Fruit fly (Drosophila melanogaster) whole organism, embryonic: ENCODE data around the gene CG11768.

ENCODE experiments used
- Atf6 ChIP-seq: fragments of 200-800 bp; sonication (Bioruptor generic); IDR thresholded peaks from 2 replicates; pipeline ENCODE4 v1.3.6; 2022; ENCODE audit warnings: missing biosample characterization, missing genetic modification characterization
- B-H1 ChIP-seq: fragments of 200-800 bp; sonication (Bioruptor generic); IDR thresholded peaks from 3 replicates; pipeline ENCODE4 v1.3.6; 2022; ENCODE audit warnings: missing biosample characterization, missing genetic modification characterization
- Blimp-1 ChIP-seq: fragments of 200-800 bp; sonication (Bioruptor generic); optimal IDR thresholded peaks from 3 replicates; lab custom pipeline; 2018; ENCODE audit warnings: missing biosample characterization, missing genetic modification characterization, mild to moderate bottlenecking, moderate library complexity, missing genetic modification reagents
- CG11504 ChIP-seq: fragments of 200-800 bp; sonication (Bioruptor generic); optimal IDR thresholded peaks from 3 replicates; lab custom pipeline; 2019; ENCODE audit warnings: missing biosample characterization, mild to moderate bottlenecking, missing genetic modification characterization, moderate library complexity
- CG12155 ChIP-seq: fragments of 200-800 bp; sonication (Bioruptor generic); optimal IDR thresholded peaks from 3 replicates; lab custom pipeline; 2016; ENCODE audit warnings: missing biosample characterization, missing genetic modification characterization
- CG17829 ChIP-seq: fragments of 200-800 bp; optimal IDR thresholded peaks from 2 replicates; lab custom pipeline; 2019; ENCODE audit warnings: missing biosample characterization, mild to moderate bottlenecking, missing genetic modification characterization, moderate library complexity
- CG18011 ChIP-seq: fragments of 200-800 bp; sonication (Bioruptor generic); optimal IDR thresholded peaks from 2 replicates; lab custom pipeline; 2017; ENCODE audit warnings: missing biosample characterization, missing genetic modification characterization, mild to moderate bottlenecking, moderate library complexity, missing genotype
- CG18262 ChIP-seq: fragments of 200-800 bp; optimal IDR thresholded peaks from 3 replicates; lab custom pipeline; 2019; ENCODE audit warnings: missing biosample characterization, mild to moderate bottlenecking, missing genetic modification characterization, moderate library complexity
- CG2116 ChIP-seq: fragments of 200-800 bp; sonication (Bioruptor generic); optimal IDR thresholded peaks from 3 replicates; lab custom pipeline; 2018; ENCODE audit warnings: missing biosample characterization, mild to moderate bottlenecking, missing genetic modification characterization
- CG2199 ChIP-seq: fragments of 200-800 bp; sonication (Bioruptor generic); IDR thresholded peaks from 3 replicates; pipeline ENCODE4 v1.3.6; 2022; ENCODE audit warnings: missing biosample characterization, missing genetic modification characterization
- CG2875 ChIP-seq: fragments of 200-800 bp; sonication (Bioruptor generic); optimal IDR thresholded peaks from 2 replicates; lab custom pipeline; 2017; ENCODE audit warnings: missing biosample characterization, mild to moderate bottlenecking, missing genetic modification characterization, missing genetic modification reagents
- CG3065 ChIP-seq: fragments of 200-800 bp; sonication (Bioruptor generic); optimal IDR thresholded peaks from 2 replicates; lab custom pipeline; 2016; ENCODE audit warnings: missing biosample characterization, missing genetic modification characterization
- CG31388 ChIP-seq: fragments of 200-800 bp; sonication (Bioruptor generic); optimal IDR thresholded peaks from 2 replicates; lab custom pipeline; 2016; ENCODE audit warnings: missing biosample characterization, missing genetic modification characterization
- CG31441 ChIP-seq: fragments of 200-800 bp; sonication (Bioruptor generic); IDR thresholded peaks from 2 replicates; pipeline ENCODE4 v1.3.6; 2022; ENCODE audit warnings: missing biosample characterization, missing genetic modification characterization
- CG4282 ChIP-seq: fragments of 200-800 bp; sonication (Bioruptor generic); optimal IDR thresholded peaks from 2 replicates; lab custom pipeline; 2016; ENCODE audit warnings: missing biosample characterization, missing genetic modification characterization
- CG6272 ChIP-seq: fragments of 200-800 bp; sonication (Bioruptor generic); IDR thresholded peaks from 2 replicates; pipeline ENCODE4 v1.3.6; 2022; ENCODE audit warnings: missing biosample characterization, missing genetic modification characterization
- CG7963 ChIP-seq: fragments of 200-800 bp; sonication (Bioruptor generic); IDR thresholded peaks from 3 replicates; pipeline ENCODE4 v1.3.6; 2022; ENCODE audit warnings: missing biosample characterization, missing genetic modification characterization; ENCODE audit not compliant: partially characterized antibody
- CG8478 ChIP-seq: fragments of >200 bp; optimal IDR thresholded peaks from 2 replicates; lab custom pipeline; 2018
- CTCF ChIP-seq: fragments of 200-800 bp; sonication (Bioruptor generic); optimal IDR thresholded peaks from 2 replicates; lab custom pipeline; 2017; ENCODE audit warnings: missing biosample characterization, mild to moderate bottlenecking, missing genetic modification characterization, moderate library complexity
- Eip74EF ChIP-seq, 2 experiments: fragments of 200-800 bp in 1 of 2; fragments of >200 bp in 1 of 2; sonication (Bioruptor generic) in 1 of 2; optimal IDR thresholded peaks; 2 replicates each; lab custom pipeline; 2017 to 2019; ENCODE audit warnings: missing biosample characterization in 2 of 2, missing genetic modification characterization in 2 of 2, mild to moderate bottlenecking in 1 of 2, moderate library complexity in 1 of 2
- Fer2 ChIP-seq: fragments of 200-800 bp; sonication (Bioruptor generic); optimal IDR thresholded peaks from 2 replicates; lab custom pipeline; 2018; ENCODE audit warnings: missing biosample characterization, mild to moderate bottlenecking, missing genetic modification characterization, moderate library complexity
- HLH4C ChIP-seq: fragments of 200-800 bp; sonication (Bioruptor generic); IDR thresholded peaks from 3 replicates; pipeline ENCODE4 v1.3.6; 2022; ENCODE audit warnings: missing biosample characterization, missing genetic modification characterization; ENCODE audit not compliant: partially characterized antibody
- Hr3 ChIP-seq: fragments of 200-800 bp; sonication (Bioruptor generic); optimal IDR thresholded peaks from 3 replicates; lab custom pipeline; 2016; ENCODE audit warnings: missing biosample characterization, missing genetic modification characterization
- Hsf ChIP-seq: fragments of 200-800 bp; sonication (Bioruptor generic); optimal IDR thresholded peaks from 3 replicates; lab custom pipeline; 2016; ENCODE audit warnings: missing biosample characterization, missing genetic modification characterization
- Med ChIP-seq: fragments of 200-800 bp; sonication (Bioruptor generic); peaks from one replicate; lab custom pipeline; 2016; ENCODE audit warnings: missing biosample characterization, missing genetic modification characterization, mild to moderate bottlenecking, inconsistent platforms, moderate library complexity
- Myb ChIP-seq: fragments of 200-800 bp; sonication (Bioruptor generic); optimal IDR thresholded peaks from 2 replicates; lab custom pipeline; 2016; ENCODE audit warnings: missing biosample characterization, missing genetic modification characterization
- Nf-YB ChIP-seq: fragments of 200-800 bp; sonication (Bioruptor generic); optimal IDR thresholded peaks from 3 replicates; lab custom pipeline; 2019; ENCODE audit warnings: missing biosample characterization, mild to moderate bottlenecking, missing genetic modification characterization, moderate library complexity
- Oaz ChIP-seq: fragments of 200-800 bp; sonication (Bioruptor generic); IDR thresholded peaks from 2 replicates; pipeline ENCODE4 v1.3.6; 2022; ENCODE audit warnings: missing biosample characterization, missing genetic modification characterization
- Pdp1 ChIP-seq, 2 experiments: fragments of 200-800 bp; sonication (Bioruptor generic); optimal IDR thresholded peaks; 3 replicates each; lab custom pipeline; 2016; ENCODE audit warnings: missing biosample characterization in 2 of 2, missing genetic modification characterization in 2 of 2, mild to moderate bottlenecking in 1 of 2, moderate library complexity in 1 of 2
- cg ChIP-seq: fragments of 200-800 bp; sonication (Bioruptor generic); optimal IDR thresholded peaks from 3 replicates; lab custom pipeline; 2019; ENCODE audit warnings: missing biosample characterization, mild to moderate bottlenecking, missing genetic modification characterization, moderate library complexity
- croc ChIP-seq: fragments of 200-800 bp; sonication (Bioruptor generic); conservative IDR thresholded peaks from 3 replicates; pipeline ENCODE4 v1.3.6; 2022; ENCODE audit warnings: missing biosample characterization, missing genetic modification characterization
- crp ChIP-seq, 2 experiments: fragments of 200-800 bp; sonication (Bioruptor generic); optimal IDR thresholded peaks; 2 replicates in 1 of 2; 3 replicates in 1 of 2; lab custom pipeline; 2017; ENCODE audit warnings: missing biosample characterization in 2 of 2, missing genetic modification characterization in 2 of 2, mild to moderate bottlenecking in 1 of 2, moderate library complexity in 1 of 2
- cwo ChIP-seq: fragments of 200-800 bp; sonication (Bioruptor generic); optimal IDR thresholded peaks from 3 replicates; lab custom pipeline; 2017; ENCODE audit warnings: missing biosample characterization, missing genetic modification characterization, mild to moderate bottlenecking, moderate library complexity, missing genetic modification reagents
- gcm ChIP-seq: fragments of 200-800 bp; sonication (Bioruptor generic); optimal IDR thresholded peaks from 2 replicates; lab custom pipeline; 2019; ENCODE audit warnings: missing biosample characterization, mild to moderate bottlenecking, missing genetic modification characterization, moderate library complexity
- grn ChIP-seq: fragments of 200-800 bp; sonication (Bioruptor generic); optimal IDR thresholded peaks from 3 replicates; lab custom pipeline; 2017; ENCODE audit warnings: missing biosample characterization, missing genetic modification characterization
- gro ChIP-seq: fragments of 200-800 bp; sonication (Bioruptor generic); optimal IDR thresholded peaks from 2 replicates; lab custom pipeline; 2016; ENCODE audit warnings: missing biosample characterization, missing genetic modification characterization
- gsb ChIP-seq: fragments of 200-800 bp; sonication (Bioruptor generic); IDR thresholded peaks from 2 replicates; pipeline ENCODE4 v1.3.6; 2022; ENCODE audit warnings: missing biosample characterization, missing genetic modification characterization
- gt ChIP-seq: fragments of 200-800 bp; sonication (Bioruptor generic); IDR thresholded peaks from 2 replicates; pipeline ENCODE4 v1.3.6; 2022; ENCODE audit warnings: missing biosample characterization, missing genetic modification characterization
- hkb ChIP-seq, 2 experiments: fragments of 200-800 bp in 1 of 2; fragments of >200 bp in 1 of 2; sonication (Bioruptor generic) in 1 of 2; IDR thresholded peaks in 1 of 2; optimal IDR thresholded peaks in 1 of 2; 2 replicates each; pipeline versions ENCODE4 v1.3.6 to Lab custom; 2017 to 2022; ENCODE audit warnings: missing biosample characterization in 1 of 2, missing genetic modification characterization in 1 of 2
- lmd ChIP-seq: fragments of 200-800 bp; sonication (Bioruptor generic); IDR thresholded peaks from 2 replicates; pipeline ENCODE4 v1.3.6; 2022; ENCODE audit warnings: missing biosample characterization, missing genetic modification characterization
- nerfin-2 ChIP-seq: fragments of 200-800 bp; sonication (Bioruptor generic); IDR thresholded peaks from 2 replicates; pipeline ENCODE4 v1.3.6; 2022; ENCODE audit warnings: missing biosample characterization, missing genetic modification characterization; ENCODE audit not compliant: partially characterized antibody
- oc ChIP-seq: fragments of 200-800 bp; sonication (Bioruptor generic); optimal IDR thresholded peaks from 2 replicates; lab custom pipeline; 2018; ENCODE audit warnings: missing biosample characterization, mild to moderate bottlenecking, missing genetic modification characterization, moderate library complexity
- peb ChIP-seq: fragments of 200-800 bp; sonication (Bioruptor generic); IDR thresholded peaks from 2 replicates; pipeline ENCODE4 v1.3.6; 2022; ENCODE audit warnings: missing biosample characterization, missing genetic modification characterization
- phol ChIP-seq: fragments of 200-800 bp; sonication (Bioruptor generic); optimal IDR thresholded peaks from 3 replicates; lab custom pipeline; 2018; ENCODE audit warnings: missing biosample characterization, mild to moderate bottlenecking, missing genetic modification characterization, moderate library complexity
- schlank ChIP-seq: fragments of 200-800 bp; sonication (Bioruptor generic); optimal IDR thresholded peaks from 2 replicates; lab custom pipeline; 2018; ENCODE audit warnings: missing biosample characterization, mild to moderate bottlenecking, missing genetic modification characterization
- tgo ChIP-seq: fragments of 200-800 bp; sonication (Bioruptor generic); IDR thresholded peaks from 3 replicates; pipeline ENCODE4 v1.3.6; 2022; ENCODE audit warnings: missing biosample characterization, missing genetic modification characterization
- vfl ChIP-seq: fragments of 200-800 bp; sonication (Bioruptor generic); optimal IDR thresholded peaks from 2 replicates; lab custom pipeline; 2016; ENCODE audit warnings: missing biosample characterization, missing genetic modification characterization
- wor ChIP-seq: fragments of 200-800 bp; sonication (Bioruptor generic); IDR thresholded peaks from 2 replicates; pipeline ENCODE4 v1.3.6; 2022; ENCODE audit warnings: missing biosample characterization, missing genetic modification characterization

CG11768 gene

DNA sequence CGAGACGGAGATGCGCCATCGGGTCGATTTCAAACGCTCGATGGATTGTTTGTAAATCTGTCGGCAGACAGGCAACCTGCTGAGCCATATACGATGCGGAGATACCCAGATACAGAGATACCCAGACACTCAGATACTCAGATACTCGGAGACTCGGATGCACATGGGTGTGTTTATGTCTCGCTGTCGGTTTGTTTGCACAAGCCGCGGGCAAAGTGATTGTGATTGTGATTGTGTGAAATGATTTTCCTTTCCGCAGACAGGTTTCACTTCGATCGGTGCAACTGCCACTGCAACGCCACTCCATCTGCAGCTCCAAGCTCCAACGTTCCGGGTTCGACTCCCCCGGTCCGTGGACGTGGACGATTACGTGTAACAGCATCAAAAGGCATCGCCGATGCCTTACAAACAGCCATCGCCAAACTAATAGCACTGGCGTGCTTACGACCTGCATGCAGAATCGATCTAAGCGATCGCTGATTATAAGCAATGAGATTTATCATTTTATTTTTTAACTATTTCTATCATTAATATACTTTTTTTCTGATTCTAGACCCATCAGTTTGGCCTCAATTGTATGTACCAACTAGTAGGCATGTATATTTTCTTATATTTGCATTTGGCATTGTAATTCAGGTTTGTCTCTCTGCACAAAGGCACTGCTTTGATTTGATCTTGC, 20.9 kb upstream of the CG11768 start (continued):
- TF ChIP-seq Fer2 (tag; lab: Kevin White, UChicago) (no peak), CG3065 (GFP tag; lab: Kevin White, UChicago) (no peak), phol (tag; lab: Kevin White, UChicago) (peak; percentile 49), CG12155 (GFP tag; lab: Kevin White, UChicago) (no peak), croc (GFP tag; lab: Robert Waterston, UW) (0 out of 3 replicates have a peak, but pooled peaks have one; percentile 45), lmd (GFP tag; lab: Robert Waterston, UW) (peak; percentile 71), CG2199 (peak; percentile 100), Hsf (GFP tag; lab: Kevin White, UChicago) (no peak), hkb (optimal IDR thresholded peaks at IDR 0.05; lab: Kevin White, UChicago) (no peak), hkb (GFP tag; IDR thresholded peaks at IDR 0.05; lab: Robert Waterston, UW) (peak; percentile 79), CG2875 (GFP tag; lab: Kevin White, UChicago) (no peak), wor (no peak), Hr3 (GFP tag; lab: Kevin White, UChicago) (peak; percentile 34), cwo (GFP tag; lab: Kevin White, UChicago) (peak; percentile 18), Atf6 (GFP tag; lab: Robert Waterston, UW) (no peak), CG7963 (GFP tag; lab: Robert Waterston, UW) (no peak), Nf-YB (GFP tag; lab: Kevin White, UChicago) (peak; percentile 12), vfl (GFP tag; lab: Kevin White, UChicago) (no peak), CTCF (no peak), Myb (GFP tag; lab: Kevin White, UChicago) (no peak), tgo (GFP tag; lab: Robert Waterston, UW) (peak; percentile 71; the same call in 2 of the 3 replicates), CG4282 (GFP tag; lab: Kevin White, UChicago) (no peak), Oaz (no peak), CG8478 (no peak), schlank (tag; lab: Kevin White, UChicago) (no peak), CG2116 (GFP tag; lab: Kevin White, UChicago) (no peak), oc (tag; lab: Kevin White, UChicago) (no peak), grn (GFP tag; lab: Kevin White, UChicago) (peak; percentile 25), HLH4C (no peak), crp (GFP tag; optimal IDR thresholded peaks at IDR 0.05; lab: Kevin White, UChicago) (no peak), CG6272 (GFP tag; lab: Robert Waterston, UW) (peak; percentile 31; the same call in 1 of the 2 replicates), Eip74EF (GFP tag; optimal IDR thresholded peaks at IDR 0.05; lab: Kevin White, UChicago) (peak in 1 of 2 experiments; percentile 36), CG31388 (GFP tag; lab: Kevin White, UChicago) (no peak), gsb (GFP tag; lab: Robert Waterston, UW) (no peak), B-H1 (GFP tag; lab: Robert Waterston, UW) (peak; percentile 56; the same call in 2 of the 3 replicates), CG18011 (GFP tag; lab: Kevin White, UChicago) (no peak), peb (GFP tag; lab: Robert Waterston, UW) (peak; percentile 47; the same call in 1 of the 2 replicates), gcm (GFP tag; lab: Kevin White, UChicago) (peak; percentile 8)

DNA sequence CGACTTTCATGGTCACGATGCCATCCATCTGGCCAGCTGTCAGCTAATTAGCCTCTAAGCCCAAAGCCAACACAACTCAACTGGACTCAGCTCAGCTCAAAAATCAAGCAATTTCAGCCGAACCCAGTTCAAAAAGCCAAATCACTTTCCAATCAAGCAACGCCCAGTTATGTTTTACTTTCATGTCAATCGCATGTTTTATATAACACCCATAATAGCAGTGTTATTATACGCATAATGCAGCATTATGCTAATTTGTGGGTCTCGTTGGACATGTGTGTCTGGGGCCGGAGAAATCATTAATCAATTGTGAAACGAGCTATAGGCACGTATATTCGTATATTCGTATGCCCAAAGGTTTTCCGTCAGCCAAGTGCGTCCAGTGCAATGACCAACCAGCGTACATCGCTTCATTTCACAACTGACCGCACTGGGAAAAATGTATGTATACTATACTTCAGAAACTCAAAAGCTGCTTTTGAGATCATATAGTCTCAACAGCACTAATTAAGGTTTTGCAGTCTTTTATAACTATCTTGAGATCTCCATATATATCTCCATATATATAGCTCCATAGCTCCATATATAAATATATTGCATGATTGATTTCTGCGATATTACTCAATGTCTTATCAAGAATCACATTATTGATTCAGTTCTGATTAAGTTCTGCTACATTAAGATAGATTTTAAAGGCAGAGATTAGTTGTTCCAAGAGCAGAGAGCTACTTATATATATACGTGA, 19.7 kb upstream of the CG11768 start:
- no peak for TF ChIP-seq cg (GFP tag; lab: Kevin White, UChicago)
- TF ChIP-seq CG18262 (tag; lab: Kevin White, UChicago): peak; percentile 25
- TF ChIP-seq oc (tag; lab: Kevin White, UChicago): peak; percentile 59
- TF ChIP-seq CG31441 (GFP tag; lab: Robert Waterston, UW): peak; percentile 52; the same call in 1 of the 2 replicates
- no peak for TF ChIP-seq lmd (GFP tag; lab: Robert Waterston, UW)
- peak; percentile 57 for TF ChIP-seq CG11504 (tag; lab: Kevin White, UChicago)
- no peak for TF ChIP-seq gro
- TF ChIP-seq Med (GFP tag; lab: Kevin White, UChicago): peak; percentile 49
- TF ChIP-seq CG17829 (tag; lab: Kevin White, UChicago): peak; percentile 5
- peak; percentile 64 for TF ChIP-seq Blimp-1 (GFP tag; lab: Kevin White, UChicago)
- no peak for TF ChIP-seq nerfin-2 (GFP tag; lab: Robert Waterston, UW)
- peak in 1 of 2 experiments; percentile 58 for TF ChIP-seq Pdp1 (GFP tag; optimal IDR thresholded peaks at IDR 0.05; lab: Kevin White, UChicago)
- TF ChIP-seq gt (GFP tag; lab: Robert Waterston, UW): no peak
